Fruit fly (Drosophila melanogaster) whole organism, embryonic: ENCODE data around the gene Jhbp2.
A peak's percentile ranks its signal among the peaks of the same experiment; 100 is the strongest.

Source experiments
- Asciz ChIP-seq: fragments of 200-800 bp; sonication (Bioruptor generic); optimal IDR thresholded peaks from 2 replicates; lab custom pipeline; 2017; ENCODE audit warnings: missing biosample characterization, mild to moderate bottlenecking, missing genetic modification characterization, missing genetic modification reagents
- Bgb ChIP-seq: fragments of 200-800 bp; sonication (Bioruptor generic); IDR thresholded peaks from 2 replicates; pipeline ENCODE4 v1.3.6; 2022; ENCODE audit warnings: missing biosample characterization, missing genetic modification characterization; ENCODE audit not compliant: partially characterized antibody
- CG1024 ChIP-seq: fragments of 200-800 bp; sonication (Bioruptor generic); IDR thresholded peaks from 2 replicates; pipeline ENCODE4 v1.3.6; 2022; ENCODE audit warnings: missing biosample characterization, missing genetic modification characterization
- CG11085 ChIP-seq: fragments of 200-800 bp; sonication (Bioruptor generic); IDR thresholded peaks from 2 replicates; pipeline ENCODE4 v1.3.6; 2022; ENCODE audit warnings: missing biosample characterization, missing genetic modification characterization
- CG12219 ChIP-seq: fragments of 200-800 bp; sonication (Bioruptor generic); optimal IDR thresholded peaks from 3 replicates; lab custom pipeline; 2018; ENCODE audit warnings: missing biosample characterization, mild to moderate bottlenecking, missing genetic modification characterization
- CG13123 ChIP-seq: fragments of 200-800 bp; sonication (Bioruptor generic); optimal IDR thresholded peaks from 2 replicates; lab custom pipeline; 2016; ENCODE audit warnings: missing biosample characterization, missing genetic modification characterization
- CG15479 ChIP-seq: fragments of 200-800 bp; sonication (Bioruptor generic); optimal IDR thresholded peaks from 3 replicates; lab custom pipeline; 2019; ENCODE audit warnings: missing biosample characterization, mild to moderate bottlenecking, missing genetic modification characterization, moderate library complexity
- CG16779 ChIP-seq: fragments of 200-800 bp; sonication (Bioruptor generic); IDR thresholded peaks from 2 replicates; pipeline ENCODE4 v1.3.6; 2022; ENCODE audit warnings: missing biosample characterization, missing genetic modification characterization
- CG1832 ChIP-seq: fragments of 200-800 bp; sonication (Bioruptor generic); optimal IDR thresholded peaks from 2 replicates; lab custom pipeline; 2017; ENCODE audit warnings: missing biosample characterization, mild to moderate bottlenecking, missing genetic modification characterization, inconsistent platforms
- CG2199 ChIP-seq: fragments of 200-800 bp; sonication (Bioruptor generic); IDR thresholded peaks from 3 replicates; pipeline ENCODE4 v1.3.6; 2022; ENCODE audit warnings: missing biosample characterization, missing genetic modification characterization
- CG3065 ChIP-seq: fragments of 200-800 bp; sonication (Bioruptor generic); optimal IDR thresholded peaks from 2 replicates; lab custom pipeline; 2016; ENCODE audit warnings: missing biosample characterization, missing genetic modification characterization
- CG3163 ChIP-seq: fragments of 200-800 bp; sonication (Bioruptor generic); optimal IDR thresholded peaks from 3 replicates; lab custom pipeline; 2016; ENCODE audit warnings: missing biosample characterization, missing genetic modification characterization
- CG33557 ChIP-seq: fragments of 200-800 bp; sonication (Bioruptor generic); optimal IDR thresholded peaks from 2 replicates; lab custom pipeline; 2019; ENCODE audit warnings: missing biosample characterization, mild to moderate bottlenecking, missing genetic modification characterization, moderate library complexity
- CG34224 ChIP-seq: fragments of 200-800 bp; sonication (Bioruptor generic); IDR thresholded peaks from 3 replicates; pipeline ENCODE4 v1.3.6; 2022; ENCODE audit warnings: missing biosample characterization, missing genetic modification characterization; ENCODE audit not compliant: partially characterized antibody
- CG34422 ChIP-seq: fragments of 200-800 bp; sonication (Bioruptor generic); IDR thresholded peaks from 3 replicates; pipeline ENCODE4 v1.3.6; 2022; ENCODE audit warnings: missing biosample characterization, missing genetic modification characterization
- CG42726 ChIP-seq: fragments of 200-800 bp; sonication (Bioruptor generic); IDR thresholded peaks from 2 replicates; pipeline ENCODE4 v1.3.6; 2022; ENCODE audit warnings: missing biosample characterization, missing genetic modification characterization; ENCODE audit not compliant: partially characterized antibody
- CG4617 ChIP-seq: fragments of 200-800 bp; sonication (Bioruptor generic); optimal IDR thresholded peaks from 3 replicates; lab custom pipeline; 2016; ENCODE audit warnings: missing biosample characterization, missing genetic modification characterization, borderline replicate concordance
- CG5180 ChIP-seq: fragments of 200-800 bp; sonication (Bioruptor generic); optimal IDR thresholded peaks from 3 replicates; lab custom pipeline; 2017; ENCODE audit warnings: missing biosample characterization, missing genetic modification characterization, mild to moderate bottlenecking, moderate library complexity, missing genetic modification reagents
- CG6689 ChIP-seq: fragments of 200-800 bp; sonication (Bioruptor generic); IDR thresholded peaks from 2 replicates; pipeline ENCODE4 v1.3.6; 2022; ENCODE audit warnings: missing biosample characterization, missing genetic modification characterization
- CG7372 ChIP-seq: fragments of 200-800 bp; sonication (Bioruptor generic); IDR thresholded peaks from 2 replicates; pipeline ENCODE4 v1.3.6; 2022; ENCODE audit warnings: missing biosample characterization, missing genetic modification characterization
- CG8281 ChIP-seq: fragments of 200-800 bp; sonication (Bioruptor generic); optimal IDR thresholded peaks from 2 replicates; lab custom pipeline; 2018; ENCODE audit warnings: missing biosample characterization, mild to moderate bottlenecking, missing genetic modification characterization, moderate library complexity
- CG8290 ChIP-seq, 3 experiments: fragments of 200-800 bp; sonication (Bioruptor generic); optimal IDR thresholded peaks; 2 replicates each; lab custom pipeline; 2016 to 2019; ENCODE audit warnings: missing biosample characterization in 3 of 3, missing genetic modification characterization in 3 of 3, mild to moderate bottlenecking in 2 of 3, moderate library complexity in 1 of 3
- CkIIα-i1 ChIP-seq: fragments of 200-800 bp; sonication (Bioruptor generic); IDR thresholded peaks from 2 replicates; pipeline ENCODE4 v1.3.6; 2022; ENCODE audit warnings: missing biosample characterization, missing genetic modification characterization
- D ChIP-seq, 2 experiments: fragments of 200-800 bp in 1 of 2; fragments of >200 bp in 1 of 2; sonication (Bioruptor generic) in 1 of 2; optimal IDR thresholded peaks; 2 replicates in 1 of 2; 3 replicates in 1 of 2; lab custom pipeline; 2017; ENCODE audit warnings: mild to moderate bottlenecking in 1 of 2, missing biosample characterization in 1 of 2, missing genetic modification characterization in 1 of 2, missing genetic modification reagents in 1 of 2
- HLHmδ ChIP-seq: fragments of 200-800 bp; sonication (Bioruptor generic); optimal IDR thresholded peaks from 2 replicates; lab custom pipeline; 2018; ENCODE audit warnings: missing biosample characterization, mild to moderate bottlenecking, missing genetic modification characterization, moderate library complexity
- Hsf ChIP-seq: fragments of 200-800 bp; sonication (Bioruptor generic); optimal IDR thresholded peaks from 3 replicates; lab custom pipeline; 2016; ENCODE audit warnings: missing biosample characterization, missing genetic modification characterization
- Kr ChIP-seq: fragments of 200-800 bp; sonication (Bioruptor generic); optimal IDR thresholded peaks from 2 replicates; lab custom pipeline; 2017; ENCODE audit warnings: missing biosample characterization, mild to moderate bottlenecking, missing genetic modification characterization
- Rx ChIP-seq: fragments of 200-800 bp; sonication (Bioruptor generic); IDR thresholded peaks from 2 replicates; pipeline ENCODE4 v1.3.6; 2022; ENCODE audit warnings: missing biosample characterization, missing genetic modification characterization
- Sox102F ChIP-seq: fragments of 200-800 bp; sonication (Bioruptor generic); optimal IDR thresholded peaks from 2 replicates; lab custom pipeline; 2018; ENCODE audit warnings: missing biosample characterization, mild to moderate bottlenecking, missing genetic modification characterization, moderate library complexity
- cad ChIP-seq: fragments of >200 bp; optimal IDR thresholded peaks from 2 replicates; lab custom pipeline; 2017; ENCODE audit warnings: missing biosample characterization, missing genetic modification characterization
- cas ChIP-seq: fragments of 200-800 bp; sonication (Bioruptor generic); IDR thresholded peaks from 2 replicates; pipeline ENCODE4 v1.3.6; 2022; ENCODE audit warnings: missing biosample characterization, missing genetic modification characterization
- ci ChIP-seq: fragments of 200-800 bp; sonication (Bioruptor generic); IDR thresholded peaks from 3 replicates; pipeline ENCODE4 v1.3.6; 2022; ENCODE audit warnings: missing biosample characterization, missing genetic modification characterization
- ftz-f1 ChIP-seq: fragments of 200-800 bp; sonication (Bioruptor generic); optimal IDR thresholded peaks from 2 replicates; lab custom pipeline; 2016; ENCODE audit warnings: missing biosample characterization, missing genetic modification characterization
- gce ChIP-seq: fragments of 200-800 bp; sonication (Bioruptor generic); IDR thresholded peaks from 3 replicates; pipeline ENCODE4 v1.3.6; 2022; ENCODE audit warnings: missing biosample characterization, missing genetic modification characterization
- gcm ChIP-seq: fragments of 200-800 bp; sonication (Bioruptor generic); optimal IDR thresholded peaks from 2 replicates; lab custom pipeline; 2019; ENCODE audit warnings: missing biosample characterization, mild to moderate bottlenecking, missing genetic modification characterization, moderate library complexity
- insv ChIP-seq, 2 experiments: fragments of 200-800 bp; sonication (Bioruptor generic); optimal IDR thresholded peaks; 3 replicates each; lab custom pipeline; 2016 to 2018; ENCODE audit warnings: missing biosample characterization in 2 of 2, missing genetic modification characterization in 2 of 2
- jing ChIP-seq: fragments of 200-800 bp; sonication (Bioruptor generic); optimal IDR thresholded peaks from 2 replicates; lab custom pipeline; 2018; ENCODE audit warnings: missing biosample characterization, mild to moderate bottlenecking, missing genetic modification characterization
- jumu ChIP-seq: fragments of 200-800 bp; sonication (Bioruptor generic); optimal IDR thresholded peaks from 3 replicates; lab custom pipeline; 2016; ENCODE audit warnings: missing biosample characterization, missing genetic modification characterization
- kni ChIP-seq: fragments of 200-800 bp; sonication (Bioruptor generic); optimal IDR thresholded peaks from 3 replicates; lab custom pipeline; 2017; ENCODE audit warnings: mild to moderate bottlenecking, missing biosample characterization, missing genetic modification reagents, missing genetic modification characterization
- oc ChIP-seq: fragments of 200-800 bp; sonication (Bioruptor generic); optimal IDR thresholded peaks from 2 replicates; lab custom pipeline; 2018; ENCODE audit warnings: missing biosample characterization, mild to moderate bottlenecking, missing genetic modification characterization, moderate library complexity
- otp ChIP-seq: fragments of 200-800 bp; sonication (Bioruptor generic); IDR thresholded peaks from 3 replicates; pipeline ENCODE4, ENCODE4 v1.3.6; 2022; ENCODE audit warnings: missing biosample characterization, missing genetic modification characterization
- phol ChIP-seq: fragments of 200-800 bp; sonication (Bioruptor generic); optimal IDR thresholded peaks from 3 replicates; lab custom pipeline; 2018; ENCODE audit warnings: missing biosample characterization, mild to moderate bottlenecking, missing genetic modification characterization, moderate library complexity
- trem ChIP-seq: fragments of 200-800 bp; optimal IDR thresholded peaks from 3 replicates; lab custom pipeline; 2019; ENCODE audit warnings: missing biosample characterization, mild to moderate bottlenecking, missing genetic modification characterization, moderate library complexity
- trh ChIP-seq: fragments of 200-800 bp; sonication (Bioruptor generic); optimal IDR thresholded peaks from 2 replicates; lab custom pipeline; 2016; ENCODE audit warnings: missing biosample characterization, missing genetic modification characterization
- twi ChIP-seq: fragments of 200-800 bp; optimal IDR thresholded peaks from 2 replicates; lab custom pipeline; 2019; ENCODE audit warnings: missing biosample characterization, mild to moderate bottlenecking, missing genetic modification characterization, moderate library complexity
- vvl ChIP-seq: fragments of 200-800 bp; sonication (Bioruptor generic); IDR thresholded peaks from 2 replicates; pipeline ENCODE4 v1.3.6; 2022; ENCODE audit warnings: missing biosample characterization, missing genetic modification characterization

The Jhbp2 gene

dm6 chr3R:4995549-4996277 lies 34.6 kb upstream of the Jhbp2 start (continued):
- TF ChIP-seq jing (GFP tag; lab: Kevin White, UChicago) = peak; percentile 3
- TF ChIP-seq CG3065 (GFP tag; lab: Kevin White, UChicago) = no peak
- no peak for TF ChIP-seq vvl (GFP tag; lab: Robert Waterston, UW)
- TF ChIP-seq kni (GFP tag; lab: Kevin White, UChicago) = peak; percentile 72
- TF ChIP-seq gce = no peak
- peak; percentile 39 for TF ChIP-seq phol (tag; lab: Kevin White, UChicago)
- TF ChIP-seq ftz-f1 (GFP tag; lab: Kevin White, UChicago) = no peak
- TF ChIP-seq Sox102F (GFP tag; lab: Kevin White, UChicago) = peak; percentile 3
- TF ChIP-seq CG33557 (GFP tag; lab: Kevin White, UChicago) = peak; percentile 38
- TF ChIP-seq CG2199 (GFP tag; lab: Robert Waterston, UW) = peak; percentile 59; the same call in 1 of the 3 replicates

dm6 chr3R:4994659-4995058 lies 33.5 kb upstream of the Jhbp2 start:
- TF ChIP-seq CG3163 (GFP tag; lab: Kevin White, UChicago) (no peak), Bgb (GFP tag; lab: Robert Waterston, UW) (no peak), otp (GFP tag; lab: Robert Waterston, UW) (0 out of 3 replicates have a peak, but pooled peaks have one; percentile 43), Hsf (GFP tag; lab: Kevin White, UChicago) (no peak), CG1024 (GFP tag; lab: Robert Waterston, UW) (peak; percentile 26; the same call in 1 of the 2 replicates), insv (GFP tag; optimal IDR thresholded peaks at IDR 0.05; lab: Kevin White, UChicago) (no peak), CG7372 (GFP tag; lab: Robert Waterston, UW) (no peak), D (optimal IDR thresholded peaks at IDR 0.05; lab: Kevin White, UChicago) (peak; percentile 18), D (GFP tag; optimal IDR thresholded peaks at IDR 0.05; lab: Kevin White, UChicago) (no peak), CG11085 (GFP tag; lab: Robert Waterston, UW) (no peak), CG6689 (GFP tag; lab: Robert Waterston, UW) (0 out of 2 replicates have a peak, but pooled peaks have one; percentile 4), CG12219 (GFP tag; lab: Kevin White, UChicago) (no peak), Asciz (GFP tag; lab: Kevin White, UChicago) (no peak), CG34422 (GFP tag; lab: Robert Waterston, UW) (0 out of 3 replicates have a peak, but pooled peaks have one; percentile 26), oc (tag; lab: Kevin White, UChicago) (peak; percentile 44), cad (peak; percentile 31), CG34224 (no peak), CG15479 (GFP tag; lab: Kevin White, UChicago) (no peak), CG4617 (GFP tag; lab: Kevin White, UChicago) (no peak), CG1832 (GFP tag; lab: Kevin White, UChicago) (peak; percentile 49), jumu (no peak), CG8290 (GFP tag; optimal IDR thresholded peaks at IDR 0.05; lab: Kevin White, UChicago) (no peak), CG8290 (tag; optimal IDR thresholded peaks at IDR 0.05; lab: Kevin White, UChicago) (peak in 1 of 2 experiments; percentile 11), CG13123 (GFP tag; lab: Kevin White, UChicago) (no peak), CG2199 (GFP tag; lab: Robert Waterston, UW) (peak; percentile 72; the same call in 1 of the 3 replicates), gcm (GFP tag; lab: Kevin White, UChicago) (peak; percentile 2), HLHmδ (GFP tag; lab: Kevin White, UChicago) (peak; percentile 18), CG5180 (GFP tag; lab: Kevin White, UChicago) (peak; percentile 72), CG42726 (0 out of 2 replicates have a peak, but pooled peaks have one; percentile 16), cas (no peak), trh (GFP tag; lab: Kevin White, UChicago) (no peak), trem (tag; lab: Kevin White, UChicago) (no peak), CG16779 (GFP tag; lab: Robert Waterston, UW) (no peak), CG8281 (tag; lab: Kevin White, UChicago) (no peak), CkIIα-i1 (GFP tag; lab: Robert Waterston, UW) (no peak), Kr (GFP tag; lab: Kevin White, UChicago) (peak; percentile 80), twi (tag; lab: Kevin White, UChicago) (peak; percentile 51), Rx (GFP tag; lab: Robert Waterston, UW) (no peak), ci (GFP tag; lab: Robert Waterston, UW) (0 out of 3 replicates have a peak, but pooled peaks have one; percentile 9)
